Worm (Caenorhabditis elegans): ENCODE measurements around the gene F18E9.7.
A peak's percentile ranks its signal among the peaks of the same experiment; 100 is the strongest.

The F18E9.7 gene

ce11 chrX:8597647-8598046, at the start of gene F18E9.7:
Gene F18E9.7, minus strand, starts transcription at chrX:8597747.
- TF ChIP-seq med-1 (GFP tag; optimal IDR thresholded peaks at IDR 0.05; ENCODE audit: insufficient read depth) (no peak), T22C8.4 (GFP tag; IDR thresholded peaks at IDR 0.05) (no peak), ztf-23 (GFP tag; IDR thresholded peaks at IDR 0.05) (no peak), ztf-29 (GFP tag; IDR thresholded peaks at IDR 0.05) (no peak), ref-1 (GFP tag; conservative IDR thresholded peaks at IDR 0.05) (no peak), cog-1 (tag; optimal IDR thresholded peaks at IDR 0.05) (no peak), tab-1 (GFP tag; IDR thresholded peaks at IDR 0.05) (no peak), flt-1 (GFP tag; IDR thresholded peaks at IDR 0.05) (no peak), klf-2 (GFP tag; conservative IDR thresholded peaks at IDR 0.05) (no peak)

- no peak for TF ChIP-seq ref-1 (GFP tag; conservative IDR thresholded peaks at IDR 0.05)
- no peak for TF ChIP-seq ztf-23 (GFP tag; IDR thresholded peaks at IDR 0.05)
- TF ChIP-seq tab-1 (GFP tag; IDR thresholded peaks at IDR 0.05) = no peak
- TF ChIP-seq cog-1 (tag; optimal IDR thresholded peaks at IDR 0.05) = no peak
- TF ChIP-seq med-1 (GFP tag; optimal IDR thresholded peaks at IDR 0.05; ENCODE audit: insufficient read depth) = no peak
- no peak for TF ChIP-seq T22C8.4 (GFP tag; IDR thresholded peaks at IDR 0.05)
- no peak for TF ChIP-seq ztf-29 (GFP tag; IDR thresholded peaks at IDR 0.05)
- TF ChIP-seq flt-1 (GFP tag; IDR thresholded peaks at IDR 0.05) = no peak
- TF ChIP-seq klf-2 (GFP tag; conservative IDR thresholded peaks at IDR 0.05) = no peak
Measured at ce11 chrX:8646997-8647396, 49.5 kb upstream of the F18E9.7 start, which contains the start of gene F12D9.2. Gene F12D9.2, minus strand, starts transcription at chrX:8647097.

- peak; percentile 94 for TF ChIP-seq tab-1 (GFP tag; IDR thresholded peaks at IDR 0.05)
- peak; percentile 80 for TF ChIP-seq ztf-29 (GFP tag; IDR thresholded peaks at IDR 0.05)
- TF ChIP-seq flt-1 (GFP tag; IDR thresholded peaks at IDR 0.05) = peak; percentile 95
- TF ChIP-seq cog-1 (tag; optimal IDR thresholded peaks at IDR 0.05) = peak; percentile 68
- TF ChIP-seq med-1 (GFP tag; optimal IDR thresholded peaks at IDR 0.05; ENCODE audit: insufficient read depth) = peak; percentile 58
- TF ChIP-seq klf-2 (GFP tag; conservative IDR thresholded peaks at IDR 0.05) = peak; percentile 72; the same call in 1 of the 2 replicates
- TF ChIP-seq T22C8.4 (GFP tag; IDR thresholded peaks at IDR 0.05) = peak; percentile 85
- peak; percentile 87 for TF ChIP-seq ztf-23 (GFP tag; IDR thresholded peaks at IDR 0.05)
- peak; percentile 83 for TF ChIP-seq ref-1 (GFP tag; conservative IDR thresholded peaks at IDR 0.05)
Measured at ce11 chrX:8646287-8646686, 48.7 kb upstream of the F18E9.7 start.

ce11 chrX:8643817-8644216, 46.3 kb upstream of the F18E9.7 start, which contains the start of gene stg-2:
Gene stg-2, minus strand, starts transcription at chrX:8643917.
- no peak for TF ChIP-seq tab-1 (GFP tag; IDR thresholded peaks at IDR 0.05)
- no peak for TF ChIP-seq ref-1 (GFP tag; conservative IDR thresholded peaks at IDR 0.05)
- TF ChIP-seq med-1 (GFP tag; optimal IDR thresholded peaks at IDR 0.05; ENCODE audit: insufficient read depth) = no peak
- no peak for TF ChIP-seq flt-1 (GFP tag; IDR thresholded peaks at IDR 0.05)
- TF ChIP-seq klf-2 (GFP tag; conservative IDR thresholded peaks at IDR 0.05) = no peak

ce11 chrX:8640654-8641053, 43.1 kb upstream of the F18E9.7 start:
- TF ChIP-seq ztf-23 (GFP tag; IDR thresholded peaks at IDR 0.05) (no peak), flt-1 (GFP tag; IDR thresholded peaks at IDR 0.05) (0 out of 2 replicates have a peak, but pooled peaks have one; percentile 39), tab-1 (GFP tag; IDR thresholded peaks at IDR 0.05) (0 out of 2 replicates have a peak, but pooled peaks have one; percentile 31)

- TF ChIP-seq cog-1 (tag; optimal IDR thresholded peaks at IDR 0.05) (no peak), ref-1 (GFP tag; conservative IDR thresholded peaks at IDR 0.05) (peak; percentile 64), med-1 (GFP tag; optimal IDR thresholded peaks at IDR 0.05; ENCODE audit: insufficient read depth) (peak; percentile 43), klf-2 (GFP tag; conservative IDR thresholded peaks at IDR 0.05) (peak; percentile 69), tab-1 (GFP tag; IDR thresholded peaks at IDR 0.05) (peak; percentile 83), flt-1 (GFP tag; IDR thresholded peaks at IDR 0.05) (peak; percentile 91), T22C8.4 (GFP tag; IDR thresholded peaks at IDR 0.05) (no peak; the same call in none of the 2 replicates)
Measured at ce11 chrX:8638679-8639184, 41.2 kb upstream of the F18E9.7 start.

- TF ChIP-seq flt-1 (GFP tag; IDR thresholded peaks at IDR 0.05) (no peak), tab-1 (GFP tag; IDR thresholded peaks at IDR 0.05) (no peak), ref-1 (GFP tag; conservative IDR thresholded peaks at IDR 0.05) (no peak), cog-1 (tag; optimal IDR thresholded peaks at IDR 0.05) (no peak), ztf-23 (GFP tag; IDR thresholded peaks at IDR 0.05) (no peak), ztf-29 (GFP tag; IDR thresholded peaks at IDR 0.05) (no peak), klf-2 (GFP tag; conservative IDR thresholded peaks at IDR 0.05) (no peak), T22C8.4 (GFP tag; IDR thresholded peaks at IDR 0.05) (no peak), med-1 (GFP tag; optimal IDR thresholded peaks at IDR 0.05; ENCODE audit: insufficient read depth) (no peak)
Measured at ce11 chrX:8625090-8625489, 27.5 kb upstream of the F18E9.7 start, which contains the start of gene K01A12.3. Gene K01A12.3, minus strand, starts transcription at chrX:8625190.

ce11 chrX:8623840-8624591, 26.5 kb upstream of the F18E9.7 start:
- TF ChIP-seq ztf-29 (GFP tag; IDR thresholded peaks at IDR 0.05) = 0 out of 2 replicates have a peak, but pooled peaks have one; percentile 31
- TF ChIP-seq klf-2 (GFP tag; conservative IDR thresholded peaks at IDR 0.05) = no peak
- TF ChIP-seq med-1 (GFP tag; optimal IDR thresholded peaks at IDR 0.05; ENCODE audit: insufficient read depth) = no peak

ce11 chrX:8613053-8613452, 15.5 kb upstream of the F18E9.7 start, which contains the start of gene K01A12.2:
Gene K01A12.2, plus strand, starts transcription at chrX:8613353.
- no peak for TF ChIP-seq tab-1 (GFP tag; IDR thresholded peaks at IDR 0.05)
- no peak for TF ChIP-seq ref-1 (GFP tag; conservative IDR thresholded peaks at IDR 0.05)
- no peak for TF ChIP-seq med-1 (GFP tag; optimal IDR thresholded peaks at IDR 0.05; ENCODE audit: insufficient read depth)
- no peak for TF ChIP-seq ztf-23 (GFP tag; IDR thresholded peaks at IDR 0.05)
- TF ChIP-seq T22C8.4 (GFP tag; IDR thresholded peaks at IDR 0.05) = no peak
- no peak for TF ChIP-seq klf-2 (GFP tag; conservative IDR thresholded peaks at IDR 0.05)
- TF ChIP-seq ztf-29 (GFP tag; IDR thresholded peaks at IDR 0.05) = no peak
- no peak for TF ChIP-seq flt-1 (GFP tag; IDR thresholded peaks at IDR 0.05)
- TF ChIP-seq cog-1 (tag; optimal IDR thresholded peaks at IDR 0.05) = no peak

All from whole organism, midembryonic.